Worm (Caenorhabditis elegans) whole organism, L2 larva: ENCODE results near the gene srj-6.

Experiments
- F13H6.1 ChIP-seq: sonication (generic microtip); optimal IDR thresholded peaks from 2 replicates; lab custom pipeline; 2016; ENCODE audit warnings: missing genetic modification characterization, missing compliant biosample characterization
- ZK546.5 ChIP-seq: sonication (generic microtip); optimal IDR thresholded peaks from 2 replicates; lab custom pipeline; 2017; ENCODE audit warnings: missing biosample characterization, missing genetic modification characterization
- alr-1 ChIP-seq: fragments of 150-350 bp; optimal IDR thresholded peaks from 2 replicates; lab custom pipeline; 2014; ENCODE audit warnings: missing biosample characterization, missing genetic modification characterization
- ama-1 ChIP-seq: fragments of 150-350 bp; optimal IDR thresholded peaks from 2 replicates; lab custom pipeline; 2018; ENCODE audit warnings: inconsistent platforms
- ceh-82 ChIP-seq: fragments of 150-350 bp; optimal IDR thresholded peaks from 2 replicates; lab custom pipeline; 2014; ENCODE audit warnings: missing biosample characterization, missing genetic modification characterization
- dmd-4 ChIP-seq: sonication (generic microtip); optimal IDR thresholded peaks from 2 replicates; lab custom pipeline; 2017; ENCODE audit warnings: missing biosample characterization, missing genetic modification characterization
- egl-27 ChIP-seq: sonication (generic microtip); optimal IDR thresholded peaks from 3 replicates; lab custom pipeline; 2017; ENCODE audit warnings: missing biosample characterization, missing genetic modification reagents, missing genetic modification characterization
- elt-1 ChIP-seq: fragments of 150-350 bp; optimal IDR thresholded peaks from 2 replicates; lab custom pipeline; 2014; ENCODE audit warnings: missing biosample characterization, missing genetic modification characterization
- elt-3 ChIP-seq: sonication (generic microtip); optimal IDR thresholded peaks from 2 replicates; lab custom pipeline; 2017; ENCODE audit warnings: missing biosample characterization, missing genetic modification characterization
- fos-1 ChIP-seq: fragments of 150-350 bp; optimal IDR thresholded peaks from 2 replicates; lab custom pipeline; 2014; ENCODE audit warnings: missing biosample characterization, missing genetic modification characterization
- lin-11 ChIP-seq: fragments of 150-350 bp; sonication (generic microtip); optimal IDR thresholded peaks from 2 replicates; lab custom pipeline; 2014; ENCODE audit warnings: missing biosample characterization, missing genetic modification characterization, inconsistent platforms, mixed read lengths
- lin-13 ChIP-seq: fragments of 150-350 bp; optimal IDR thresholded peaks from 2 replicates; lab custom pipeline; 2014; ENCODE audit warnings: missing biosample characterization, missing genetic modification reagents, missing genetic modification characterization
- lin-39 ChIP-seq: fragments of 150-350 bp; optimal IDR thresholded peaks from 2 replicates; lab custom pipeline; 2014; ENCODE audit warnings: missing biosample characterization, missing genetic modification reagents, missing genetic modification characterization
- mdl-1 ChIP-seq, 2 experiments: fragments of 150-350 bp in 1 of 2; sonication (generic microtip) in 1 of 2; optimal IDR thresholded peaks; 2 replicates each; lab custom pipeline; 2017; ENCODE audit warnings: missing biosample characterization in 2 of 2, missing genetic modification characterization in 2 of 2
- nhr-11 ChIP-seq: fragments of 150-350 bp; optimal IDR thresholded peaks from 2 replicates; lab custom pipeline; 2014; ENCODE audit warnings: missing biosample characterization, missing genetic modification characterization
- nhr-12 ChIP-seq: fragments of 150-350 bp; optimal IDR thresholded peaks from 2 replicates; lab custom pipeline; 2014; ENCODE audit warnings: missing biosample characterization, missing genetic modification characterization
- nhr-129 ChIP-seq: fragments of 150-350 bp; optimal IDR thresholded peaks from 2 replicates; lab custom pipeline; 2014; ENCODE audit warnings: missing biosample characterization, missing genetic modification characterization
- nhr-21 ChIP-seq: fragments of 150-350 bp; optimal IDR thresholded peaks from 2 replicates; lab custom pipeline; 2014; ENCODE audit warnings: missing biosample characterization, missing genetic modification characterization
- nhr-23 ChIP-seq: fragments of 150-350 bp; optimal IDR thresholded peaks from 2 replicates; lab custom pipeline; 2014; ENCODE audit warnings: missing biosample characterization, missing genetic modification reagents, missing genetic modification characterization
- nhr-237 ChIP-seq: fragments of 150-350 bp; optimal IDR thresholded peaks from 2 replicates; lab custom pipeline; 2014; ENCODE audit warnings: missing biosample characterization, missing genetic modification characterization
- nhr-25 ChIP-seq: fragments of 150-350 bp; sonication (generic microtip); optimal IDR thresholded peaks from 3 replicates; lab custom pipeline; 2014; ENCODE audit warnings: missing biosample characterization, missing genetic modification characterization
- nhr-77 ChIP-seq: fragments of 150-350 bp; optimal IDR thresholded peaks from 2 replicates; lab custom pipeline; 2014; ENCODE audit warnings: missing biosample characterization, missing genetic modification characterization
- peb-1 ChIP-seq: fragments of 150-350 bp; optimal IDR thresholded peaks from 2 replicates; lab custom pipeline; 2014; ENCODE audit warnings: missing biosample characterization, missing genetic modification characterization
- sem-4 ChIP-seq: fragments of 150-350 bp; optimal IDR thresholded peaks from 2 replicates; lab custom pipeline; 2014; ENCODE audit warnings: missing biosample characterization, missing genetic modification reagents, missing genetic modification characterization
- skn-1 ChIP-seq: sonication (generic microtip); optimal IDR thresholded peaks from 2 replicates; lab custom pipeline; 2017; ENCODE audit warnings: missing biosample characterization, missing genetic modification characterization
- sma-3 ChIP-seq: sonication (generic microtip); optimal IDR thresholded peaks from 2 replicates; lab custom pipeline; 2016; ENCODE audit warnings: missing genetic modification reagents, missing genetic modification characterization, missing compliant biosample characterization
- sma-9 ChIP-seq, 2 experiments: fragments of 150-350 bp in 1 of 2; sonication (generic microtip) in 1 of 2; optimal IDR thresholded peaks; 2 replicates each; lab custom pipeline; 2014 to 2016; ENCODE audit warnings: missing genetic modification characterization in 2 of 2, mild to moderate bottlenecking in 1 of 2, missing biosample characterization in 1 of 2, missing compliant biosample characterization in 1 of 2, missing genetic modification reagents in 1 of 2, moderate library complexity in 1 of 2
- snpc-4 ChIP-seq: fragments of 150-350 bp; optimal IDR thresholded peaks from 2 replicates; lab custom pipeline; 2014; ENCODE audit warnings: missing biosample characterization, missing genetic modification characterization
- unc-39 ChIP-seq: fragments of 150-350 bp; optimal IDR thresholded peaks from 2 replicates; lab custom pipeline; 2014; ENCODE audit warnings: missing biosample characterization, missing genetic modification characterization
- unc-55 ChIP-seq: fragments of 150-350 bp; sonication (generic microtip); optimal IDR thresholded peaks from 3 replicates; lab custom pipeline; 2014; ENCODE audit warnings: missing biosample characterization, missing genetic modification reagents, missing genetic modification characterization
- unc-62 ChIP-seq: fragments of 150-350 bp; optimal IDR thresholded peaks from 2 replicates; lab custom pipeline; 2014; ENCODE audit warnings: missing biosample characterization, missing genetic modification reagents, missing genetic modification characterization
- zag-1 ChIP-seq: fragments of 150-350 bp; optimal IDR thresholded peaks from 2 replicates; lab custom pipeline; 2014; ENCODE audit warnings: missing biosample characterization, missing genetic modification characterization
- ztf-1 ChIP-seq: fragments of 200-800 bp; sonication (Bioruptor generic); conservative IDR thresholded peaks from 2 replicates; pipeline ENCODE4 v1.3.6; 2022; ENCODE audit warnings: missing genetic modification characterization, missing compliant biosample characterization
- ztf-11 ChIP-seq: sonication (generic microtip); optimal IDR thresholded peaks from 2 replicates; lab custom pipeline; 2017; ENCODE audit warnings: missing biosample characterization, missing genetic modification characterization
- ztf-4 ChIP-seq: fragments of 150-350 bp; optimal IDR thresholded peaks from 2 replicates; lab custom pipeline; 2014; ENCODE audit warnings: missing biosample characterization, missing genetic modification characterization

srj-6 gene

ce11 chrV:692720-693422 lies 38.6 kb upstream of the srj-6 start, which contains the start of gene srx-4:
Gene srx-4 (minus strand): TSS chrV:692770.
- TF ChIP-seq mdl-1 (tag; optimal IDR thresholded peaks at IDR 0.05; lab: Kevin White, UChicago) (no peak), lin-11 (no peak), F13H6.1 (tag; lab: Kevin White, UChicago) (no peak), unc-55 (GFP tag; lab: Kevin White, UChicago) (no peak), sma-3 (GFP tag; lab: Kevin White, UChicago) (no peak), ceh-82 (tag; lab: Kevin White, UChicago) (no peak), fos-1 (tag; lab: Kevin White, UChicago) (no peak), nhr-21 (tag; lab: Kevin White, UChicago) (no peak), ZK546.5 (no peak), zag-1 (tag; lab: Kevin White, UChicago) (no peak), ztf-4 (tag; lab: Kevin White, UChicago) (no peak), alr-1 (tag; lab: Kevin White, UChicago) (no peak), unc-62 (GFP tag; lab: Kevin White, UChicago) (no peak)

ce11 chrV:689538-689937 lies 35.2 kb upstream of the srj-6 start:
- TF ChIP-seq sma-3 (GFP tag; lab: Kevin White, UChicago) = no peak
- no peak for TF ChIP-seq nhr-77 (tag; lab: Kevin White, UChicago)
- TF ChIP-seq elt-3 (tag; lab: Kevin White, UChicago) = no peak
- no peak for TF ChIP-seq nhr-25 (tag; lab: Kevin White, UChicago)
- no peak for TF ChIP-seq unc-39 (tag; lab: Kevin White, UChicago)
- TF ChIP-seq alr-1 (tag; lab: Kevin White, UChicago) = no peak
- no peak for TF ChIP-seq sem-4 (tag; lab: Kevin White, UChicago)
- TF ChIP-seq nhr-129 (tag; lab: Kevin White, UChicago) = no peak
- no peak for TF ChIP-seq sma-9 (GFP tag; optimal IDR thresholded peaks at IDR 0.05; lab: Kevin White, UChicago)
- TF ChIP-seq sma-9 (tag; optimal IDR thresholded peaks at IDR 0.05; lab: Kevin White, UChicago) = no peak
- TF ChIP-seq ama-1 (lab: Kevin White, UChicago) = no peak
- no peak for TF ChIP-seq peb-1 (tag; lab: Kevin White, UChicago)
- no peak for TF ChIP-seq nhr-11
- no peak for TF ChIP-seq nhr-237 (tag; lab: Kevin White, UChicago)

- no peak for TF ChIP-seq nhr-129 (tag; lab: Kevin White, UChicago)
- TF ChIP-seq snpc-4 (tag; lab: Kevin White, UChicago) = no peak
- no peak for TF ChIP-seq fos-1 (tag; lab: Kevin White, UChicago)
- no peak for TF ChIP-seq ztf-11 (tag; lab: Kevin White, UChicago)
- no peak for TF ChIP-seq alr-1 (tag; lab: Kevin White, UChicago)
- no peak for TF ChIP-seq dmd-4 (tag; lab: Kevin White, UChicago)
- no peak for TF ChIP-seq F13H6.1 (tag; lab: Kevin White, UChicago)
- no peak for TF ChIP-seq nhr-11
- TF ChIP-seq sma-9 (GFP tag; optimal IDR thresholded peaks at IDR 0.05; lab: Kevin White, UChicago) = no peak
- TF ChIP-seq sma-9 (tag; optimal IDR thresholded peaks at IDR 0.05; lab: Kevin White, UChicago) = no peak
- TF ChIP-seq nhr-21 (tag; lab: Kevin White, UChicago) = no peak
- TF ChIP-seq unc-62 (GFP tag; lab: Kevin White, UChicago) = no peak
- TF ChIP-seq lin-39 (tag; lab: Kevin White, UChicago) = no peak
These were observed 33.1 kb upstream of the srj-6 start, which contains the start of gene H25P19.1 for ce11 chrV:687384-687783. Gene H25P19.1 (plus strand): TSS chrV:687684.

DNA sequence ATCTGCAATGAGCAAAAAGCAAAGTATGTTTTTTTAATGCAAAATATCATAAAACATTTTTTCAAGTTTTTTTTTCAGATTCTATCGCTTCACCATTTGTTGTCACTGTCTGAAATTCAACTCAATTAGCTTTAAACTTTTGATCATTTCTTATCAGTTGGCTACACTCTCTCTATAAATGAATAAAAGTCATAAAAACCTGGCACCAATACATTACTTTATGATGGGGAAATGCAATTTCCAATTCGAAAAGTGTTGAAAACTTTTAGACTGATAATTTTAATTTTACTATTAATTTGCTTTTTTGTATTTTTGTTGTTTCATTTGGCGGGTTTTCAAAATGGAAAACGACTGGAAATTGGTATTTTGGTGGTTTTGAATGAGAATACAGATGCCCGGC lies 29.6 kb upstream of the srj-6 start, which contains the start of gene F31F4.1:
TSS of gene F31F4.1 (plus strand) at position 203 of the 400 bp plus-strand sequence.
- TF ChIP-seq fos-1 (tag; lab: Kevin White, UChicago) = peak; percentile 29
- TF ChIP-seq nhr-77 (tag; lab: Kevin White, UChicago) = no peak

- TF ChIP-seq ztf-1 (GFP tag; lab: Robert Waterston, UW) (no peak), elt-1 (tag; lab: Kevin White, UChicago) (no peak), lin-13 (GFP tag; lab: Kevin White, UChicago) (no peak), unc-62 (GFP tag; lab: Kevin White, UChicago) (no peak), lin-11 (no peak), nhr-12 (tag; lab: Kevin White, UChicago) (no peak), lin-39 (tag; lab: Kevin White, UChicago) (no peak), nhr-129 (tag; lab: Kevin White, UChicago) (no peak), nhr-23 (tag; lab: Kevin White, UChicago) (no peak), sem-4 (tag; lab: Kevin White, UChicago) (no peak), elt-3 (tag; lab: Kevin White, UChicago) (no peak), skn-1 (tag; lab: Kevin White, UChicago) (no peak), dmd-4 (tag; lab: Kevin White, UChicago) (no peak), egl-27 (tag; lab: Kevin White, UChicago) (no peak), ama-1 (lab: Kevin White, UChicago) (no peak), mdl-1 (tag; optimal IDR thresholded peaks at IDR 0.05; lab: Kevin White, UChicago) (no peak), ceh-82 (tag; lab: Kevin White, UChicago) (no peak), nhr-77 (tag; lab: Kevin White, UChicago) (no peak), fos-1 (tag; lab: Kevin White, UChicago) (no peak), peb-1 (tag; lab: Kevin White, UChicago) (no peak)
These were observed 27.7 kb upstream of the srj-6 start, which contains the start of gene srx-23 for ce11 chrV:682031-682430. Gene srx-23 (plus strand): TSS chrV:682331.
